Worm (Caenorhabditis elegans): Measurements from ENCODE around the gene lec-7.

Gene lec-7

DNA sequence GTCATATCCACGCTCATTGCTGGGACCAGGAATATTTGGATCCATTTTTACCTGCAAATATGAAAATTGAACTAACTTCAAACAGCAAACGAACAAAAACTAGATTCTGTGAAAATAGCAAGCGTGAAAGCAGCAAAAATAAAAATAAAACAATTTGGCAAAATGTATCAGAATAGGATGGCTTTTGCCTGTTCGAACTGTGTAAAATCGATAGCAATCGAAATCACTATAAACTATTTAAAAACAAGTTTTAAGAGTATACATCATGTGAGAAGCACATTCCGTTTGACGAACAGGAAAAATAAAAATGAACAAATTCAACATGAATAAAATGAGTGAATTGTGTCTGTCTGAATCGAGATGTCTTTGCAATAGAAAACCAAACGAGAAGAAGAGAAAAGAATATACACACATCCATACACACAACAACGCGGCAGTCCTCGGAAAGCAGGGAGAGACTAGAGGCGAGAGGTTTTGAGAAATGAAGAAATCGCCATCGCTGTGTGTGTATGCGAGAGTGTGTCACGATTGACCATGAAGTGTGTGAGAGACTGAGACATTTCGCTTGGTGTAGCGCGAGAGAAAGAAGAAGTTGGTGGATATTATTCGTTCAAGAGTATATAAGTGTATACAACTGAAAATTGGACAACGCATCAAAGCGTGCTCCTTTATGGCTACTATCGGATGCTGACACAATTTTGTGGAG is 47.7 kb downstream of the lec-7 start, which contains the start of gene phf-34:
Gene phf-34 (minus strand): TSS at position 51 of the 706 bp plus-strand sequence.
- no peak for TF ChIP-seq unc-62 (GFP tag; optimal IDR thresholded peaks at IDR 0.05)
